Worm (Caenorhabditis elegans) whole organism, young adult: ENCODE measurements around the gene ins-4.
A peak's percentile ranks its signal among the peaks of the same experiment; 100 is the strongest.

ENCODE experiments used
- B0035.1 ChIP-seq: sonication (generic microtip); optimal IDR thresholded peaks from 2 replicates; lab custom pipeline; 2016; ENCODE audit warnings: missing genetic modification characterization, mild to moderate bottlenecking, missing compliant biosample characterization, missing genotype, missing genetic modification reagents
- F39B2.1 ChIP-seq: fragments of 200-800 bp; sonication (Bioruptor generic); IDR thresholded peaks from 2 replicates; pipeline ENCODE4 v1.3.6; 2022; ENCODE audit warnings: missing genetic modification reagents, missing genetic modification characterization, missing compliant biosample characterization
- F57A8.1 ChIP-seq: fragments of 200-800 bp; sonication (Bioruptor generic); optimal IDR thresholded peaks from 2 replicates; lab custom pipeline; 2018; ENCODE audit warnings: mild to moderate bottlenecking, missing genetic modification characterization, moderate library complexity, missing compliant biosample characterization
- K11D2.4 ChIP-seq: fragments of 200-800 bp; sonication (Bioruptor generic); IDR thresholded peaks from 2 replicates; pipeline ENCODE4 v1.3.6; 2022; ENCODE audit warnings: missing genetic modification reagents, missing genetic modification characterization, missing compliant biosample characterization
- T26A5.8 ChIP-seq: sonication (generic microtip); optimal IDR thresholded peaks from 2 replicates; lab custom pipeline; 2016; ENCODE audit warnings: missing genetic modification characterization, missing compliant biosample characterization
- Y67H2A.10 ChIP-seq: fragments of 200-800 bp; sonication (Bioruptor generic); conservative IDR thresholded peaks from 2 replicates; pipeline ENCODE4 v1.3.6; 2022; ENCODE audit warnings: missing genetic modification reagents, missing genetic modification characterization, missing compliant biosample characterization
- atf-7 ChIP-seq: sonication (generic microtip); optimal IDR thresholded peaks from 2 replicates; lab custom pipeline; 2017; ENCODE audit warnings: mild to moderate bottlenecking, missing genetic modification characterization, missing compliant biosample characterization
- bed-1 ChIP-seq: fragments of 200-800 bp; sonication (Bioruptor generic); IDR thresholded peaks from 2 replicates; pipeline ENCODE4 v1.3.6; 2022; ENCODE audit warnings: missing genetic modification reagents, missing genetic modification characterization, missing compliant biosample characterization
- bed-2 ChIP-seq: fragments of 200-800 bp; sonication (Bioruptor generic); IDR thresholded peaks from 2 replicates; pipeline ENCODE4 v1.3.6; 2022; ENCODE audit warnings: missing genetic modification reagents, missing genetic modification characterization, missing compliant biosample characterization
- cebp-1 ChIP-seq, 2 experiments: fragments of 200-800 bp in 1 of 2; sonication (Bioruptor generic) in 1 of 2; sonication (generic microtip) in 1 of 2; IDR thresholded peaks in 1 of 2; optimal IDR thresholded peaks in 1 of 2; 2 replicates each; pipeline versions ENCODE4 v1.3.6 to Lab custom; 2017 to 2022; ENCODE audit warnings: missing compliant biosample characterization in 2 of 2, missing genetic modification characterization in 2 of 2, mild to moderate bottlenecking in 1 of 2, missing genetic modification reagents in 1 of 2, moderate library complexity in 1 of 2
- ceh-40 ChIP-seq: fragments of 200-800 bp; sonication (Bioruptor generic); IDR thresholded peaks from 2 replicates; pipeline ENCODE4 v1.3.6; 2022; ENCODE audit warnings: missing genetic modification characterization, missing compliant biosample characterization
- ceh-91 ChIP-seq: fragments of 200-800 bp; sonication (Bioruptor generic); IDR thresholded peaks from 2 replicates; pipeline ENCODE4 v1.3.6; 2022; ENCODE audit warnings: missing genetic modification reagents, missing genetic modification characterization, missing compliant biosample characterization
- dpl-1 ChIP-seq: fragments of 150-350 bp; optimal IDR thresholded peaks from 2 replicates; lab custom pipeline; 2014; ENCODE audit warnings: missing biosample characterization, missing genetic modification reagents, missing genetic modification characterization
- egrh-3 ChIP-seq: fragments of 200-800 bp; sonication (Bioruptor generic); IDR thresholded peaks from 2 replicates; pipeline ENCODE4 v1.3.6; 2022; ENCODE audit warnings: missing genetic modification reagents, missing genetic modification characterization, missing compliant biosample characterization
- ekl-4 ChIP-seq: fragments of 200-800 bp; sonication (Bioruptor generic); IDR thresholded peaks from 2 replicates; pipeline ENCODE4 v1.3.6; 2022; ENCODE audit warnings: missing genetic modification reagents, missing genetic modification characterization, missing compliant biosample characterization
- fkh-3 ChIP-seq: sonication (generic microtip); optimal IDR thresholded peaks from 2 replicates; lab custom pipeline; 2016; ENCODE audit warnings: mild to moderate bottlenecking, missing genetic modification characterization, missing compliant biosample characterization
- him-1 ChIP-seq: sonication (generic microtip); optimal IDR thresholded peaks from 2 replicates; lab custom pipeline; 2016; ENCODE audit warnings: missing genotype, missing genetic modification reagents, missing genetic modification characterization, missing compliant biosample characterization
- hrde-1 ChIP-seq: sonication (generic microtip); optimal IDR thresholded peaks from 2 replicates; lab custom pipeline; 2016; ENCODE audit warnings: missing genetic modification characterization, mild to moderate bottlenecking, missing compliant biosample characterization, moderate library complexity, missing genotype, missing genetic modification reagents, borderline replicate concordance
- hsf-1 ChIP-seq: fragments of 200-800 bp; sonication (Bioruptor generic); IDR thresholded peaks from 2 replicates; pipeline ENCODE4 v1.3.6; 2022; ENCODE audit warnings: missing genetic modification reagents, missing genetic modification characterization, missing compliant biosample characterization
- let-607 ChIP-seq, 2 experiments: fragments of 200-800 bp in 1 of 2; sonication (Bioruptor generic) in 1 of 2; sonication (generic microtip) in 1 of 2; optimal IDR thresholded peaks; 2 replicates each; lab custom pipeline; 2016 to 2018; ENCODE audit warnings: mild to moderate bottlenecking in 2 of 2, missing compliant biosample characterization in 2 of 2, missing genetic modification characterization in 2 of 2, moderate library complexity in 2 of 2, missing genotype in 1 of 2
- lin-26 ChIP-seq: fragments of 200-800 bp; sonication (Bioruptor generic); IDR thresholded peaks from 2 replicates; pipeline ENCODE4 v1.3.6; 2022; ENCODE audit warnings: missing genetic modification reagents, missing genetic modification characterization, missing compliant biosample characterization
- lin-40 ChIP-seq: sonication (generic microtip); optimal IDR thresholded peaks from 2 replicates; lab custom pipeline; 2016; ENCODE audit warnings: missing genetic modification characterization, mild to moderate bottlenecking, missing compliant biosample characterization, missing genotype, missing genetic modification reagents
- lin-54 ChIP-seq: fragments of 200-800 bp; sonication (Bioruptor generic); optimal IDR thresholded peaks from 2 replicates; lab custom pipeline; 2018; ENCODE audit warnings: mild to moderate bottlenecking, missing genetic modification characterization, missing compliant biosample characterization
- lsl-1 ChIP-seq: fragments of 200-800 bp; sonication (Bioruptor generic); optimal IDR thresholded peaks from 2 replicates; lab custom pipeline; 2018; ENCODE audit warnings: mild to moderate bottlenecking, missing genetic modification characterization, moderate library complexity, missing compliant biosample characterization
- mel-28 ChIP-seq: sonication (generic microtip); optimal IDR thresholded peaks from 2 replicates; lab custom pipeline; 2016; ENCODE audit warnings: borderline replicate concordance, mild to moderate bottlenecking, missing genetic modification characterization, missing compliant biosample characterization
- mxl-1 ChIP-seq: sonication (generic microtip); optimal IDR thresholded peaks from 2 replicates; lab custom pipeline; 2016; ENCODE audit warnings: missing genetic modification characterization, missing compliant biosample characterization
- nfya-2 ChIP-seq: fragments of 200-800 bp; sonication (Bioruptor generic); IDR thresholded peaks from 2 replicates; pipeline ENCODE4 v1.3.6; 2022; ENCODE audit warnings: missing genetic modification reagents, missing genetic modification characterization, missing compliant biosample characterization
- nhr-179 ChIP-seq: sonication (generic microtip); optimal IDR thresholded peaks from 2 replicates; lab custom pipeline; 2016; ENCODE audit warnings: mild to moderate bottlenecking, missing genetic modification characterization, missing compliant biosample characterization
- nhr-27 ChIP-seq: fragments of 200-800 bp; sonication (Bioruptor generic); optimal IDR thresholded peaks from 2 replicates; lab custom pipeline; 2018; ENCODE audit warnings: mild to moderate bottlenecking, missing genetic modification characterization, moderate library complexity, missing compliant biosample characterization
- nhr-80 ChIP-seq: sonication (generic microtip); optimal IDR thresholded peaks from 2 replicates; lab custom pipeline; 2016; ENCODE audit warnings: missing genetic modification characterization, missing compliant biosample characterization
- pbrm-1 ChIP-seq: fragments of 200-800 bp; sonication (Bioruptor generic); IDR thresholded peaks from 2 replicates; pipeline ENCODE4 v1.3.6; 2022; ENCODE audit warnings: missing genetic modification reagents, missing genetic modification characterization, missing compliant biosample characterization
- rcor-1 ChIP-seq: fragments of 200-800 bp; sonication (Bioruptor generic); IDR thresholded peaks from 2 replicates; pipeline ENCODE4 v1.3.6; 2022; ENCODE audit warnings: missing genetic modification reagents, missing genetic modification characterization, missing compliant biosample characterization
- snpc-1.3 ChIP-seq: sonication (generic microtip); optimal IDR thresholded peaks from 2 replicates; lab custom pipeline; 2017; ENCODE audit warnings: missing genetic modification characterization, mild to moderate bottlenecking, missing compliant biosample characterization, antibody characterized with exemption, moderate library complexity, missing genotype, missing genetic modification reagents; ENCODE audit not compliant: insufficient read depth
- somi-1 ChIP-seq: fragments of 200-800 bp; sonication (Bioruptor generic); optimal IDR thresholded peaks from 2 replicates; lab custom pipeline; 2018; ENCODE audit warnings: mild to moderate bottlenecking, missing genetic modification characterization, missing compliant biosample characterization
- sptf-2 ChIP-seq: fragments of 200-800 bp; sonication (Bioruptor generic); optimal IDR thresholded peaks from 2 replicates; lab custom pipeline; 2018; ENCODE audit warnings: mild to moderate bottlenecking, missing genetic modification characterization, missing compliant biosample characterization
- tbp1 ChIP-seq: fragments of 200-800 bp; sonication (Bioruptor generic); optimal IDR thresholded peaks from 2 replicates; lab custom pipeline; 2018; ENCODE audit warnings: mild to moderate bottlenecking, missing genetic modification characterization, missing compliant biosample characterization
- tlf-1 ChIP-seq: fragments of 200-800 bp; sonication (Bioruptor generic); optimal IDR thresholded peaks from 2 replicates; lab custom pipeline; 2018; ENCODE audit warnings: mild to moderate bottlenecking, missing genetic modification characterization, missing compliant biosample characterization
- xnd-1 ChIP-seq: sonication (generic microtip); optimal IDR thresholded peaks from 2 replicates; lab custom pipeline; 2016; ENCODE audit warnings: missing genotype, missing genetic modification reagents, missing genetic modification characterization, missing compliant biosample characterization
- zfh-2 ChIP-seq: fragments of 200-800 bp; sonication (Bioruptor generic); conservative IDR thresholded peaks from 2 replicates; pipeline ENCODE4 v1.3.6; 2022; ENCODE audit warnings: missing genetic modification reagents, missing genetic modification characterization, missing compliant biosample characterization
- ztf-18 ChIP-seq: sonication (generic microtip); optimal IDR thresholded peaks from 2 replicates; lab custom pipeline; 2016; ENCODE audit warnings: missing genotype, mild to moderate bottlenecking, missing genetic modification characterization, missing compliant biosample characterization
- ztf-25 ChIP-seq: fragments of 200-800 bp; sonication (Bioruptor generic); IDR thresholded peaks from 2 replicates; pipeline ENCODE4 v1.3.6; 2022; ENCODE audit warnings: missing genetic modification reagents, missing genetic modification characterization, missing compliant biosample characterization

The ins-4 gene

ce11 chrII:5950657-5951056, 45.5 kb upstream of the ins-4 start:
- no peak for TF ChIP-seq ekl-4
- TF ChIP-seq let-607 (tag; optimal IDR thresholded peaks at IDR 0.05; lab: Kevin White, UChicago) = no peak
- no peak for TF ChIP-seq nhr-179
- TF ChIP-seq nhr-27 (tag; lab: Kevin White, UChicago) = no peak
- no peak for TF ChIP-seq hsf-1 (GFP tag; lab: Robert Waterston, UW)
- peak; percentile 50; the same call in 1 of the 2 replicates for TF ChIP-seq zfh-2 (GFP tag; lab: Robert Waterston, UW)
- TF ChIP-seq, all 124 proteins: peak for 1

- no peak for TF ChIP-seq egrh-3 (GFP tag; lab: Robert Waterston, UW)
- no peak for TF ChIP-seq lin-40 (tag; lab: Kevin White, UChicago)
- no peak for TF ChIP-seq tlf-1 (GFP tag; lab: Kevin White, UChicago)
- no peak for TF ChIP-seq bed-2 (GFP tag; lab: Robert Waterston, UW)
- TF ChIP-seq B0035.1 (tag; lab: Kevin White, UChicago) = no peak
- TF ChIP-seq mxl-1 (tag; lab: Kevin White, UChicago) = no peak
- TF ChIP-seq lsl-1 = no peak
- no peak for TF ChIP-seq ztf-25 (GFP tag; lab: Robert Waterston, UW)
- no peak for TF ChIP-seq nfya-2 (GFP tag; lab: Robert Waterston, UW)
- TF ChIP-seq rcor-1 (GFP tag; lab: Robert Waterston, UW) = no peak
- no peak for TF ChIP-seq hrde-1
- no peak for TF ChIP-seq fkh-3 (tag; lab: Kevin White, UChicago)
- no peak for TF ChIP-seq atf-7 (tag; lab: Kevin White, UChicago)
- TF ChIP-seq K11D2.4 (GFP tag; lab: Robert Waterston, UW) = no peak
- no peak for TF ChIP-seq ekl-4
- no peak for TF ChIP-seq somi-1 (GFP tag; lab: Kevin White, UChicago)
- TF ChIP-seq sptf-2 = no peak
- TF ChIP-seq F57A8.1 (GFP tag; lab: Kevin White, UChicago) = no peak
- no peak for TF ChIP-seq lin-54 (GFP tag; lab: Kevin White, UChicago)
Observed at ce11 chrII:5951745-5952144, 44.4 kb upstream of the ins-4 start.

ce11 chrII:5952214-5952613, 44.0 kb upstream of the ins-4 start:
- no peak for TF ChIP-seq ceh-91 (GFP tag; lab: Robert Waterston, UW)
- no peak for TF ChIP-seq F39B2.1 (GFP tag; lab: Robert Waterston, UW)
- no peak for TF ChIP-seq dpl-1 (GFP tag; lab: Kevin White, UChicago)

- TF ChIP-seq nhr-80 (tag; lab: Kevin White, UChicago) (no peak), snpc-1.3 (tag; lab: Kevin White, UChicago) (no peak), bed-1 (GFP tag; lab: Robert Waterston, UW) (no peak), ceh-40 (GFP tag; lab: Robert Waterston, UW) (no peak), ekl-4 (no peak), ceh-91 (GFP tag; lab: Robert Waterston, UW) (no peak), lin-26 (GFP tag; lab: Robert Waterston, UW) (no peak), mel-28 (tag; lab: Kevin White, UChicago) (no peak), him-1 (tag; lab: Kevin White, UChicago) (no peak), rcor-1 (GFP tag; lab: Robert Waterston, UW) (no peak), dpl-1 (GFP tag; lab: Kevin White, UChicago) (no peak), xnd-1 (tag; lab: Kevin White, UChicago) (no peak), pbrm-1 (GFP tag; lab: Robert Waterston, UW) (no peak), cebp-1 (GFP tag; IDR thresholded peaks at IDR 0.05; lab: Robert Waterston, UW) (no peak), cebp-1 (tag; optimal IDR thresholded peaks at IDR 0.05; lab: Kevin White, UChicago) (no peak), Y67H2A.10 (GFP tag; lab: Robert Waterston, UW) (no peak), tbp1 (GFP tag; lab: Kevin White, UChicago) (no peak), T26A5.8 (tag; lab: Kevin White, UChicago) (no peak), ztf-18 (no peak), nhr-27 (tag; lab: Kevin White, UChicago) (no peak)
- TF ChIP-seq, all 124 proteins: peak for 0
Observed at ce11 chrII:5955638-5956167, 40.5 kb upstream of the ins-4 start.
